Worm (Caenorhabditis elegans): ENCODE results near the gene C09H10.4.

C09H10.4 gene

ce11 chrII:11105981-11106711 lies 6.2 kb downstream of the C09H10.4 start, which contains the start of gene nasp-1:
Gene nasp-1, plus strand, starts transcription at chrII:11106612.
- no peak for TF ChIP-seq B0261.1 (tag; optimal IDR thresholded peaks at IDR 0.05)
- TF ChIP-seq F10E7.11 (tag; optimal IDR thresholded peaks at IDR 0.05), result no peak
- TF ChIP-seq nfya-1 (tag; optimal IDR thresholded peaks at IDR 0.05; ENCODE audit: borderline replicate concordance, insufficient read depth), result no peak
- TF ChIP-seq athp-1 (tag; optimal IDR thresholded peaks at IDR 0.05), result no peak
- no peak for TF ChIP-seq ccch-3 (GFP tag; optimal IDR thresholded peaks at IDR 0.05)
- TF ChIP-seq hlh-12 (tag; optimal IDR thresholded peaks at IDR 0.05), result no peak
- no peak; the same call in 1 of the 2 replicates for TF ChIP-seq hmg-1.2 (GFP tag; IDR thresholded peaks at IDR 0.05)
- TF ChIP-seq mcd-1 (GFP tag; IDR thresholded peaks at IDR 0.05), result no peak
- no peak for TF ChIP-seq F22D6.2 (tag; optimal IDR thresholded peaks at IDR 0.05)
- no peak for TF ChIP-seq ztf-3 (GFP tag; optimal IDR thresholded peaks at IDR 0.05)
- TF ChIP-seq somi-1 (GFP tag; optimal IDR thresholded peaks at IDR 0.05), result no peak
- TF ChIP-seq attf-6 (GFP tag; IDR thresholded peaks at IDR 0.05), result no peak
- no peak for TF ChIP-seq nhr-179 (tag; optimal IDR thresholded peaks at IDR 0.05)
- TF ChIP-seq snpc-1.3 (tag; optimal IDR thresholded peaks at IDR 0.05; ENCODE audit: insufficient read depth), result peak; percentile 70
- no peak for TF ChIP-seq hmg-20 (GFP tag; IDR thresholded peaks at IDR 0.05)
- no peak for TF ChIP-seq F57A8.1 (GFP tag; optimal IDR thresholded peaks at IDR 0.05)
- no peak for TF ChIP-seq C06A6.2 (GFP tag; conservative IDR thresholded peaks at IDR 0.05)
- no peak for TF ChIP-seq bed-1 (GFP tag; IDR thresholded peaks at IDR 0.05)
- no peak for TF ChIP-seq T07F8.4 (tag; optimal IDR thresholded peaks at IDR 0.05)
- TF ChIP-seq let-607 (tag; optimal IDR thresholded peaks at IDR 0.05), result no peak
- TF ChIP-seq cebp-1 (GFP tag; IDR thresholded peaks at IDR 0.05), result no peak
- peak; percentile 19 for TF ChIP-seq cebp-1 (tag; optimal IDR thresholded peaks at IDR 0.05)
- TF ChIP-seq T26A5.8 (tag; optimal IDR thresholded peaks at IDR 0.05), result no peak
- no peak for TF ChIP-seq mel-28 (tag; optimal IDR thresholded peaks at IDR 0.05; ENCODE audit: borderline replicate concordance)
- TF ChIP-seq snpc-3.4 (tag; optimal IDR thresholded peaks at IDR 0.05), result peak; percentile 67
- TF ChIP-seq madf-6 (GFP tag; IDR thresholded peaks at IDR 0.05), result peak; percentile 90
- no peak for TF ChIP-seq fkh-3 (tag; optimal IDR thresholded peaks at IDR 0.05)
- TF ChIP-seq ceh-27 (GFP tag; optimal IDR thresholded peaks at IDR 0.05), result no peak
- TF ChIP-seq lin-35 (GFP tag; optimal IDR thresholded peaks at IDR 0.05), result peak in 1 of 3 experiments; percentile 3
- no peak for TF ChIP-seq lsy-27 (tag; optimal IDR thresholded peaks at IDR 0.05; ENCODE audit: borderline replicate concordance, insufficient read depth)
- TF ChIP-seq ztf-18 (tag; optimal IDR thresholded peaks at IDR 0.05), result no peak
- TF ChIP-seq nfya-2 (GFP tag; IDR thresholded peaks at IDR 0.05), result no peak
- TF ChIP-seq ztf-25 (GFP tag; IDR thresholded peaks at IDR 0.05), result no peak
- peak; percentile 58; the same call in 1 of the 2 replicates for TF ChIP-seq ceh-91 (GFP tag; IDR thresholded peaks at IDR 0.05)
- no peak for TF ChIP-seq zim-3 (tag; optimal IDR thresholded peaks at IDR 0.05)
- TF ChIP-seq snpc-4 (GFP tag; optimal IDR thresholded peaks at IDR 0.05), result no peak
- no peak for TF ChIP-seq snpc-4 (tag; optimal IDR thresholded peaks at IDR 0.05)
- no peak for TF ChIP-seq unc-62 (GFP tag; optimal IDR thresholded peaks at IDR 0.05)
- no peak for TF ChIP-seq ceh-100 (GFP tag; IDR thresholded peaks at IDR 0.05)
- no peak for TF ChIP-seq F39B2.1 (GFP tag; IDR thresholded peaks at IDR 0.05)
- TF ChIP-seq ztf-26 (tag; optimal IDR thresholded peaks at IDR 0.05), result no peak
- no peak for TF ChIP-seq lin-54 (GFP tag; optimal IDR thresholded peaks at IDR 0.05)
- no peak for TF ChIP-seq nhr-120 (GFP tag; IDR thresholded peaks at IDR 0.05)
- no peak for TF ChIP-seq Y67H2A.10 (GFP tag; conservative IDR thresholded peaks at IDR 0.05)
- TF ChIP-seq unc-130 (GFP tag; optimal IDR thresholded peaks at IDR 0.05), result no peak
- no peak for TF ChIP-seq madf-10 (tag; optimal IDR thresholded peaks at IDR 0.05)
- TF ChIP-seq mes-4 (tag; optimal IDR thresholded peaks at IDR 0.05), result no peak
- no peak for TF ChIP-seq nhr-80 (tag; optimal IDR thresholded peaks at IDR 0.05)
